Worm (Caenorhabditis elegans) whole organism, late embryonic: ENCODE data around the gene fbxc-20.

Source experiments
- elt-2 ChIP-seq: sonication (generic microtip); optimal IDR thresholded peaks from 2 replicates; lab custom pipeline; 2016; ENCODE audit warnings: missing genetic modification reagents, missing genetic modification characterization, missing compliant biosample characterization
- gmeb-2 ChIP-seq: sonication (generic microtip); optimal IDR thresholded peaks from 2 replicates; lab custom pipeline; 2016; ENCODE audit warnings: missing genetic modification characterization, inconsistent platforms, missing compliant biosample characterization
- mec-3 ChIP-seq: sonication (generic microtip); optimal IDR thresholded peaks from 2 replicates; lab custom pipeline; 2016; ENCODE audit warnings: borderline replicate concordance, missing genetic modification characterization, missing compliant biosample characterization
- sox-2 ChIP-seq: fragments of 200-800 bp; sonication (Bioruptor generic); IDR thresholded peaks from 2 replicates; pipeline ENCODE4 v1.3.6; 2022; ENCODE audit warnings: missing genetic modification reagents, missing genetic modification characterization, missing compliant biosample characterization
- unc-55 ChIP-seq: sonication (generic microtip); optimal IDR thresholded peaks from 2 replicates; lab custom pipeline; 2017; ENCODE audit warnings: missing biosample characterization, missing genetic modification reagents, missing genetic modification characterization
- zip-5 ChIP-seq: sonication (generic microtip); optimal IDR thresholded peaks from 2 replicates; lab custom pipeline; 2016; ENCODE audit warnings: missing genetic modification characterization, missing compliant biosample characterization

- TF ChIP-seq sox-2 (GFP tag; lab: Robert Waterston, UW) (no peak), zip-5 (tag; lab: Kevin White, UChicago) (no peak), gmeb-2 (no peak), mec-3 (tag; lab: Kevin White, UChicago) (no peak), elt-2 (tag; lab: Kevin White, UChicago) (no peak), unc-55 (GFP tag; lab: Kevin White, UChicago) (no peak)
These were observed at the start of gene fbxc-20 for ce11 chrII:2418836-2419235.
